Fruit fly (Drosophila melanogaster) whole organism, prepupa: ENCODE measurements around the gene CG10041.

Source experiments
- Ets21C ChIP-seq: fragments of 200-800 bp; sonication (Bioruptor generic); optimal IDR thresholded peaks from 3 replicates; lab custom pipeline; 2016; ENCODE audit warnings: missing biosample characterization, missing genetic modification characterization
- Gug ChIP-seq: fragments of 200-800 bp; sonication (Bioruptor generic); IDR thresholded peaks from 2 replicates; pipeline ENCODE4 v1.3.6; 2022; ENCODE audit warnings: missing biosample characterization, missing genetic modification characterization

DNA sequence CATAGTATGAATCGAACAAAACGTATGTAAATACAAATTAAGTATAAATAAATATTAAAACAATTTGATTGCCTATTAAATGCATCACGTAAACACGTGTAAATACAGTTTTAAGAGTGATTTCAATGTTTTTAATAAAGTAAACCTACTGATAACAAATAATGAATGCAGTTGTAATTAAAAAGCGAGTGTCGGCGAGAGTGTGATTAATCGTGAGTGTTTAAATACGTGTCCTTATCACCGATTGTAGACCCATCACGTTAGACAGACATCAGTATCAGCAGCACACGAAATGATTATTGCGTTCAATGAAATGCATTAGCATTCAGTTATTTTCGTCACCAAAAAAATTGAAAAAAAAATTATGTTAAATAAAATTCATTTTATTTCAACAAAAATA is 49.0 kb downstream of the CG10041 start:
- no peak for TF ChIP-seq Ets21C (GFP tag; lab: Kevin White, UChicago)
- no peak for TF ChIP-seq Gug (GFP tag; lab: Robert Waterston, UW)
